Worm (Caenorhabditis elegans): ENCODE data around the gene F15E6.9.
"Not testable (repeated sequence)": the region's sequence is repeated elsewhere in the genome, so short reads cannot be mapped to it uniquely, and the experiment has no call there.

- TF ChIP-seq pha-4 (tag; optimal IDR thresholded peaks at IDR 0.05); ceh-30 (tag; optimal IDR thresholded peaks at IDR 0.05); ttx-3 (tag; optimal IDR thresholded peaks at IDR 0.05); C08G9.2 (tag; optimal IDR thresholded peaks at IDR 0.05); pag-3 (tag; optimal IDR thresholded peaks at IDR 0.05; ENCODE audit: borderline replicate concordance); fkh-10 (GFP tag; optimal IDR thresholded peaks at IDR 0.05): not testable (repeated sequence)
These were observed 49.3 kb upstream of the F15E6.9 start, which contains the start of gene W03B1.5 for ce11 chrIV:4348146-4348545.

All from whole organism, late embryonic.